Fruit fly (Drosophila melanogaster): ENCODE data around the gene RpL13A.

Gene RpL13A

dm6 chr3R:5654692-5655181, 30.5 kb downstream of the RpL13A start, which contains the start of the genes elm and MED27 (continued):
- TF ChIP-seq Drgx (GFP tag; IDR thresholded peaks at IDR 0.05) (peak; percentile 81), CG32767 (GFP tag; IDR thresholded peaks at IDR 0.05) (peak; percentile 91), Sox102F (GFP tag; optimal IDR thresholded peaks at IDR 0.05) (peak; percentile 92), CG17612 (GFP tag; IDR thresholded peaks at IDR 0.05) (peak; percentile 68; the same call in 1 of the 2 replicates), CG13296 (GFP tag; optimal IDR thresholded peaks at IDR 0.05) (peak; percentile 81), Atf3 (GFP tag; optimal IDR thresholded peaks at IDR 0.05) (peak; percentile 87), Hr78 (GFP tag; optimal IDR thresholded peaks at IDR 0.05) (no peak), HLH4C (GFP tag; IDR thresholded peaks at IDR 0.05; ENCODE audit: partially characterized antibody) (peak; percentile 88), dati (GFP tag; IDR thresholded peaks at IDR 0.05) (no peak; the same call in 1 of the 2 replicates), Doc3 (GFP tag; IDR thresholded peaks at IDR 0.05; ENCODE audit: partially characterized antibody) (peak; percentile 96), pros (GFP tag; optimal IDR thresholded peaks at IDR 0.05) (peak; percentile 16), CG9817 (tag; optimal IDR thresholded peaks at IDR 0.05) (peak; percentile 96), ems (GFP tag; optimal IDR thresholded peaks at IDR 0.05) (peak; percentile 94), unpg (GFP tag; optimal IDR thresholded peaks at IDR 0.05) (peak; percentile 90), CG8290 (GFP tag; optimal IDR thresholded peaks at IDR 0.05) (peak; percentile 90), CG8290 (tag; optimal IDR thresholded peaks at IDR 0.05) (peak; percentile 64 to 70), CG12942 (GFP tag; optimal IDR thresholded peaks at IDR 0.05) (peak; percentile 92), repo (GFP tag; optimal IDR thresholded peaks at IDR 0.05) (peak; percentile 62), Med (GFP tag) (peak; percentile 98), B-H1 (GFP tag; IDR thresholded peaks at IDR 0.05) (peak; percentile 91), CG9727 (GFP tag; optimal IDR thresholded peaks at IDR 0.05) (peak; percentile 94), tio (GFP tag; optimal IDR thresholded peaks at IDR 0.05) (no peak), nerfin-1 (tag; optimal IDR thresholded peaks at IDR 0.05) (peak; percentile 84), CG2116 (GFP tag; optimal IDR thresholded peaks at IDR 0.05) (peak; percentile 92), rib (GFP tag; IDR thresholded peaks at IDR 0.05) (peak; percentile 91), crp (GFP tag; optimal IDR thresholded peaks at IDR 0.05) (peak in 1 of 2 experiments; percentile 63), sens-2 (GFP tag; IDR thresholded peaks at IDR 0.05) (peak; percentile 73; the same call in 1 of the 2 replicates), gfzf (GFP tag; optimal IDR thresholded peaks at IDR 0.05) (peak; percentile 89), CG12769 (tag; optimal IDR thresholded peaks at IDR 0.05) (peak; percentile 85), CG11247 (GFP tag; IDR thresholded peaks at IDR 0.05) (peak; percentile 91), CG4617 (GFP tag; optimal IDR thresholded peaks at IDR 0.05; ENCODE audit: borderline replicate concordance) (peak; percentile 91), cwo (GFP tag; optimal IDR thresholded peaks at IDR 0.05) (peak; percentile 76), CG18764 (GFP tag; optimal IDR thresholded peaks at IDR 0.05) (peak; percentile 87), CG5180 (GFP tag; optimal IDR thresholded peaks at IDR 0.05) (no peak), ap (GFP tag; IDR thresholded peaks at IDR 0.05) (peak; percentile 83), Xrp1 (GFP tag; IDR thresholded peaks at IDR 0.05) (peak; percentile 95), CG8924 (tag; optimal IDR thresholded peaks at IDR 0.05) (peak; percentile 92), Dfd (GFP tag; optimal IDR thresholded peaks at IDR 0.05) (peak in 1 of 2 experiments; percentile 59), B-H2 (GFP tag; optimal IDR thresholded peaks at IDR 0.05) (peak; percentile 91), CG34422 (GFP tag; IDR thresholded peaks at IDR 0.05) (peak; percentile 95), ttk (GFP tag; IDR thresholded peaks at IDR 0.05) (peak; percentile 89), CG9876 (GFP tag; optimal IDR thresholded peaks at IDR 0.05) (peak; percentile 80), Blimp-1 (GFP tag; optimal IDR thresholded peaks at IDR 0.05) (peak; percentile 86), Hr51 (GFP tag; optimal IDR thresholded peaks at IDR 0.05) (peak; percentile 88 to 92), CG17359 (tag; optimal IDR thresholded peaks at IDR 0.05) (peak; percentile 89), Stat92E (GFP tag; optimal IDR thresholded peaks at IDR 0.05) (peak in 1 of 3 experiments; percentile 69), luna (GFP tag; optimal IDR thresholded peaks at IDR 0.05) (peak; percentile 27), tll (GFP tag; optimal IDR thresholded peaks at IDR 0.05) (peak; percentile 41 to 83), lmd (GFP tag; IDR thresholded peaks at IDR 0.05) (peak; percentile 95)

Measured in whole organism, embryonic.